Worm (Caenorhabditis elegans): ENCODE measurements around the gene F58G6.3.

- no peak for TF ChIP-seq aly-1 (tag; optimal IDR thresholded peaks at IDR 0.05)
- no peak for TF ChIP-seq hmg-4 (GFP tag; optimal IDR thresholded peaks at IDR 0.05)
- no peak for TF ChIP-seq ama-1 (optimal IDR thresholded peaks at IDR 0.05)
Observed at ce11 chrIV:9615511-9615910, 37.8 kb upstream of the F58G6.3 start.

Data from whole organism, early embryonic.